Fruit fly (Drosophila melanogaster): ENCODE results near the gene CG15022.
A peak's percentile ranks its signal among the peaks of the same experiment; 100 is the strongest.

The CG15022 gene

DNA sequence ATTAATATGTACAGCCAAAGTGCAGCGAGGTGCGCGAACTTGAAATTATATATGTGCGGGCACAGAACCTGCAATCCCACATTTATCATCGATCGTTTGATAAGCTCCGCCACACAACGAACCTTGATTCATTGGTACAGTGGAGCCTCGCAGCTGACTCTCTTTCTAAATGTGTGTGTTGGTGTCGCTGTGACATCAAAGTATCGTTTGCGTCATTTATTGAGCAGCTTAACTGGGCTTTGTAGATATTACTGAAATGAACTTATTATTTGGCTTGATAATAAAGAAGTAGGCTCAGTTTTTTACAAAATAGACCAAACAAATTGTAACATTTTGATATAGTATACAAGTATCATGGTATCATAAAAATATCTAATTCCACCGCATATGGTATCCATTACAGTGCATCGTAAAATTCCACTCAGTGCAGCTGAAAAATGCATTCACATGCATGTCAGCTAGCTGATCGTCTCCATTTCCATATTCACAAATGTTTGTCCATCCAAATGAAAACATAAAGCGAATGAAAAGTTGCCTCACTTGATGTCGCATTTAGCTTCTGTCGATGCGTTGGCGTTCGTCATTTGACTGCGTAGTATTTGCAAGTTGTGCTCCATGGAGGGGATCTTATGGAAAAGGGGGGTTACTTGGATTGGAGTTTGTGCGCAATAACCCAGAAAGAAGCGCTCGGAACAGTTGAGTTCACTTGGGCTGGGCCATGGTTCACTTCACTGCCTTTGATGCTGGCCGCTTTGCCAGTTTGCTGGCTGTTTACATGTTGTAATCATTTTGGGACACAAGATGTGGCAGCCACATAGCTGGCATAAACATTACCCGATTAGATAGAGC, 48.9 kb downstream of the CG15022 start (continued):
- no peak for TF ChIP-seq HLH4C (GFP tag; IDR thresholded peaks at IDR 0.05; ENCODE audit: partially characterized antibody)
- no peak for TF ChIP-seq CG18476 (GFP tag; optimal IDR thresholded peaks at IDR 0.05)
- TF ChIP-seq grau (tag; optimal IDR thresholded peaks at IDR 0.05) = peak; percentile 87
- TF ChIP-seq ftz-f1 (GFP tag; optimal IDR thresholded peaks at IDR 0.05) = no peak
- TF ChIP-seq CG18262 (tag; optimal IDR thresholded peaks at IDR 0.05) = no peak
- TF ChIP-seq CG3281 (GFP tag; optimal IDR thresholded peaks at IDR 0.05) = no peak
- TF ChIP-seq Ssrp (tag; optimal IDR thresholded peaks at IDR 0.05) = no peak
- TF ChIP-seq dpn (GFP tag; optimal IDR thresholded peaks at IDR 0.05) = no peak
- peak; percentile 52 for TF ChIP-seq sens (GFP tag)
- no peak for TF ChIP-seq CG1233 (GFP tag; optimal IDR thresholded peaks at IDR 0.05)
- TF ChIP-seq h (optimal IDR thresholded peaks at IDR 0.05) = no peak
- TF ChIP-seq inv (GFP tag; IDR thresholded peaks at IDR 0.05; ENCODE audit: partially characterized antibody) = no peak
- TF ChIP-seq ro (GFP tag; IDR thresholded peaks at IDR 0.05) = no peak
- TF ChIP-seq CG16779 (GFP tag; IDR thresholded peaks at IDR 0.05) = no peak
- TF ChIP-seq CG15011 (GFP tag; optimal IDR thresholded peaks at IDR 0.05) = no peak
- no peak for TF ChIP-seq Fer3 (tag; optimal IDR thresholded peaks at IDR 0.05)
- TF ChIP-seq shn (GFP tag; optimal IDR thresholded peaks at IDR 0.05) = no peak
- no peak for TF ChIP-seq ab (GFP tag; optimal IDR thresholded peaks at IDR 0.05)
- no peak for TF ChIP-seq H15 (GFP tag; IDR thresholded peaks at IDR 0.05)
- TF ChIP-seq HmgZ (tag; optimal IDR thresholded peaks at IDR 0.05) = no peak
- TF ChIP-seq esg (GFP tag; conservative IDR thresholded peaks at IDR 0.05) = no peak
- TF ChIP-seq ac (GFP tag; optimal IDR thresholded peaks at IDR 0.05) = no peak
- TF ChIP-seq pnt (GFP tag; optimal IDR thresholded peaks at IDR 0.05) = no peak
- TF ChIP-seq Lpt (GFP tag; optimal IDR thresholded peaks at IDR 0.05) = no peak
- TF ChIP-seq CG11456 (GFP tag; IDR thresholded peaks at IDR 0.05) = no peak
- TF ChIP-seq gce (GFP tag; IDR thresholded peaks at IDR 0.05) = no peak
- no peak for TF ChIP-seq usp (GFP tag; optimal IDR thresholded peaks at IDR 0.05)
- no peak for TF ChIP-seq CG7357 (GFP tag; IDR thresholded peaks at IDR 0.05)
- TF ChIP-seq gsb (GFP tag; IDR thresholded peaks at IDR 0.05) = no peak
- TF ChIP-seq NfI (GFP tag; optimal IDR thresholded peaks at IDR 0.05) = peak; percentile 1
- TF ChIP-seq Spps (tag; optimal IDR thresholded peaks at IDR 0.05) = no peak
- TF ChIP-seq CG13775 (GFP tag; optimal IDR thresholded peaks at IDR 0.05) = no peak
- no peak for TF ChIP-seq CG9797 (GFP tag; optimal IDR thresholded peaks at IDR 0.05)
- TF ChIP-seq Jarid2 (GFP tag; optimal IDR thresholded peaks at IDR 0.05) = no peak
- TF ChIP-seq Drgx (GFP tag; IDR thresholded peaks at IDR 0.05) = no peak
- TF ChIP-seq pfk (GFP tag; optimal IDR thresholded peaks at IDR 0.05) = no peak
- TF ChIP-seq CG13624 (GFP tag; optimal IDR thresholded peaks at IDR 0.05) = peak; percentile 77
- no peak for TF ChIP-seq CG34422 (GFP tag; IDR thresholded peaks at IDR 0.05)
- TF ChIP-seq CG2116 (GFP tag; optimal IDR thresholded peaks at IDR 0.05) = no peak
- TF ChIP-seq her (GFP tag; optimal IDR thresholded peaks at IDR 0.05) = no peak
- TF ChIP-seq CG7271 (tag; optimal IDR thresholded peaks at IDR 0.05) = no peak
- no peak for TF ChIP-seq nom (GFP tag; optimal IDR thresholded peaks at IDR 0.05)
- no peak for TF ChIP-seq jigr1 (GFP tag; IDR thresholded peaks at IDR 0.05)
- no peak for TF ChIP-seq CG8290 (GFP tag; optimal IDR thresholded peaks at IDR 0.05)
- peak in 1 of 2 experiments; percentile 50 for TF ChIP-seq CG8290 (tag; optimal IDR thresholded peaks at IDR 0.05)
- TF ChIP-seq CG9437 (GFP tag; optimal IDR thresholded peaks at IDR 0.05) = no peak
- no peak for TF ChIP-seq wor (GFP tag; IDR thresholded peaks at IDR 0.05)
- TF ChIP-seq Tbp (GFP tag; optimal IDR thresholded peaks at IDR 0.05) = no peak
- no peak for TF ChIP-seq nau (GFP tag; optimal IDR thresholded peaks at IDR 0.05)
- TF ChIP-seq prd (optimal IDR thresholded peaks at IDR 0.05) = no peak
- no peak for TF ChIP-seq prd (GFP tag; IDR thresholded peaks at IDR 0.05)
- no peak for TF ChIP-seq CG13296 (GFP tag; optimal IDR thresholded peaks at IDR 0.05)
